Worm (Caenorhabditis elegans): ENCODE results near the gene rtfo-1.

rtfo-1 gene

DNA sequence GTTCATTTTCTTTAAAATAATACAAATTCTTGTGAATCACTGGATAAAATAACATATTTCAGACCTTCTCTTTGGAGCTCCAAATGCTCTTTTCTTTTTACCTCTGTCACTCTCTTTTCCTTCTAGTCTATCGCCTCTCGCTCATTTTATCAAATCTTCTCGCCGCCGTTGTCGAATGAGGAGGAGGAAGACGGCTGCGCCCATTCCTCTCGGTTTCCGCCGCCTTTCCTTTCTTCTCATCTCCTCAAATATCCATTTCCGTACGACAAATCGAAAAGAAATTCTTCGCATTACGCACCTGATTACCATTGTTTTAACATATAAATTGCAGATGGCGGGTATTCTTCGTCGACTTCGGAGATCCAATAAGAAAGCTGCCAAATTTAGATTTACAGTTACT is 32.1 kb downstream of the rtfo-1 start, which contains the start of gene ehbp-1:
Gene ehbp-1, plus strand, starts transcription at position 332 of the 400 bp plus-strand sequence.
- TF ChIP-seq lsy-2 (tag; optimal IDR thresholded peaks at IDR 0.05) (peak in 1 of 2 experiments; percentile 3), sma-9 (GFP tag; optimal IDR thresholded peaks at IDR 0.05) (peak; percentile 29), sma-9 (tag; optimal IDR thresholded peaks at IDR 0.05) (no peak), unc-55 (GFP tag; optimal IDR thresholded peaks at IDR 0.05) (peak; percentile 40), lin-39 (tag; optimal IDR thresholded peaks at IDR 0.05) (no peak), snpc-4 (tag; optimal IDR thresholded peaks at IDR 0.05) (no peak), C34F6.9 (tag; optimal IDR thresholded peaks at IDR 0.05) (peak; percentile 32), mab-5 (tag; optimal IDR thresholded peaks at IDR 0.05) (no peak)

DNA sequence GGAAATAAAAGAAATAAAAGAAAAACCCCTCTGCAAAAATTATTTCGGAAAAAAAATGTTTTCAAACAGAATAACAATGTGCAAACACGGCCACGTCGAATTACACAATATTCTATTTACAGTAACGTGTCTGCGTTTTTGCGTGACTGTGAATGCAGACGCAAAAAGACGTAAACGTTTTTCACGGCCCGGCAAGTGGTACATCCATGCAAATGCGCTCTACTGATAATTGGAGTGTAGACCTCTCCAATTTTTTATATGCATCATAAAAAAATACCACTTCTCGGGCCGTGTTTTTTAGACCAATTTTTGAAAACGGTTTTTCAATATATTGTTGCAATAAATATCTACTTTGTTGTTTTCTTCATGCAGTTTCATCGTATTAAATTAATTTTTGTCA is 33.0 kb downstream of the rtfo-1 start, which contains the start of gene nstp-10:
Gene nstp-10, minus strand, starts transcription at position 378 of the 400 bp plus-strand sequence.
- TF ChIP-seq mdl-1 (tag; optimal IDR thresholded peaks at IDR 0.05) (no peak), lin-11 (tag; optimal IDR thresholded peaks at IDR 0.05) (no peak), lin-13 (GFP tag; optimal IDR thresholded peaks at IDR 0.05) (peak; percentile 36), sem-4 (tag; optimal IDR thresholded peaks at IDR 0.05) (no peak), C34F6.9 (tag; optimal IDR thresholded peaks at IDR 0.05) (peak; percentile 37), mab-5 (tag; optimal IDR thresholded peaks at IDR 0.05) (no peak), gmeb-1 (tag; optimal IDR thresholded peaks at IDR 0.05) (peak; percentile 7), nhr-129 (tag; optimal IDR thresholded peaks at IDR 0.05) (peak; percentile 55), nhr-10 (tag; optimal IDR thresholded peaks at IDR 0.05) (no peak), crh-2 (tag; optimal IDR thresholded peaks at IDR 0.05) (peak; percentile 19), fos-1 (tag; optimal IDR thresholded peaks at IDR 0.05) (peak; percentile 12), lsy-2 (tag; optimal IDR thresholded peaks at IDR 0.05) (peak; percentile 3 to 78), unc-55 (GFP tag; optimal IDR thresholded peaks at IDR 0.05) (peak; percentile 69)

DNA sequence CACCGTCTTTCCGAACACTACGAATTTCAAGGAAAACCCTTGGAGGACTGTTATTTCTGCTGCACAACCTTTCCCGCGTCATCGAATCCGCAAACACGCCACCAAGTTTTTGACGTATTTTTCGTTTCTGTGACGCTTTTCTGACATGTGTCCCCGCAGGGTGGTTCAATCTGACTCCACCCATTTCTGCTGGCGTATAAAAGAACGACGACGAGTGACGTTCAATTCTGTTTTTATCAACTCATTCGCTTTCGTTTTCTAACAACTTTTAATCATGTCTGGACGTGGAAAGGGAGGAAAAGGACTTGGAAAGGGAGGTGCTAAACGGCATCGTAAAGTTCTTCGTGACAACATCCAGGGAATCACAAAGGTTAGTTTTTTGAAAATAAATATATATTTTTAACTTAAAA is 35.6 kb downstream of the rtfo-1 start, which contains the start of gene his-37:
Gene his-37, plus strand, starts transcription at position 246 of the 410 bp plus-strand sequence.
- peak; percentile 91 for TF ChIP-seq skn-1 (tag; optimal IDR thresholded peaks at IDR 0.05)
- peak; percentile 95 for TF ChIP-seq blmp-1 (tag; optimal IDR thresholded peaks at IDR 0.05; ENCODE audit: insufficient read depth)
- TF ChIP-seq ZK546.5 (tag; optimal IDR thresholded peaks at IDR 0.05) = peak; percentile 80
- TF ChIP-seq sma-9 (GFP tag; optimal IDR thresholded peaks at IDR 0.05) = peak; percentile 98
- TF ChIP-seq sma-9 (tag; optimal IDR thresholded peaks at IDR 0.05) = no peak
- no peak for TF ChIP-seq elt-3 (tag; optimal IDR thresholded peaks at IDR 0.05)
- peak; percentile 99 for TF ChIP-seq nhr-6 (tag; optimal IDR thresholded peaks at IDR 0.05)
- peak; percentile 98 for TF ChIP-seq lin-11 (tag; optimal IDR thresholded peaks at IDR 0.05)
- peak; percentile 98 for TF ChIP-seq lin-13 (GFP tag; optimal IDR thresholded peaks at IDR 0.05)
- TF ChIP-seq snpc-4 (tag; optimal IDR thresholded peaks at IDR 0.05) = peak; percentile 93
- TF ChIP-seq R02D3.7 (tag; optimal IDR thresholded peaks at IDR 0.05) = peak; percentile 72
- peak; percentile 100 for TF ChIP-seq crh-2 (tag; optimal IDR thresholded peaks at IDR 0.05)
- TF ChIP-seq dmd-4 (tag; optimal IDR thresholded peaks at IDR 0.05) = peak; percentile 66
- TF ChIP-seq aly-2 (tag; optimal IDR thresholded peaks at IDR 0.05) = no peak
- TF ChIP-seq unc-62 (GFP tag; optimal IDR thresholded peaks at IDR 0.05) = peak; percentile 92
- TF ChIP-seq sma-3 (GFP tag; optimal IDR thresholded peaks at IDR 0.05) = peak; percentile 100
- peak; percentile 98 for TF ChIP-seq ztf-4 (tag; optimal IDR thresholded peaks at IDR 0.05)
- peak; percentile 89 for TF ChIP-seq ama-1 (optimal IDR thresholded peaks at IDR 0.05)
- peak; percentile 95 for TF ChIP-seq gmeb-1 (tag; optimal IDR thresholded peaks at IDR 0.05)
- TF ChIP-seq lin-39 (tag; optimal IDR thresholded peaks at IDR 0.05) = peak; percentile 68
- peak; percentile 98 for TF ChIP-seq F13H6.1 (tag; optimal IDR thresholded peaks at IDR 0.05)
- peak; percentile 100 for TF ChIP-seq C34F6.9 (tag; optimal IDR thresholded peaks at IDR 0.05)
- no peak for TF ChIP-seq mbf-1 (tag; optimal IDR thresholded peaks at IDR 0.05)
- TF ChIP-seq fos-1 (tag; optimal IDR thresholded peaks at IDR 0.05) = peak; percentile 100
- no peak for TF ChIP-seq elt-1 (tag; optimal IDR thresholded peaks at IDR 0.05)
- peak; percentile 91 for TF ChIP-seq nhr-10 (tag; optimal IDR thresholded peaks at IDR 0.05)
- TF ChIP-seq nhr-129 (tag; optimal IDR thresholded peaks at IDR 0.05) = peak; percentile 99
- TF ChIP-seq lsy-2 (tag; optimal IDR thresholded peaks at IDR 0.05) = peak; percentile 94 to 97
- TF ChIP-seq nhr-77 (tag; optimal IDR thresholded peaks at IDR 0.05) = peak; percentile 92
- TF ChIP-seq nhr-237 (tag; optimal IDR thresholded peaks at IDR 0.05) = peak; percentile 90
- TF ChIP-seq ztf-11 (tag; optimal IDR thresholded peaks at IDR 0.05) = peak; percentile 38
- peak; percentile 94 for TF ChIP-seq mab-5 (tag; optimal IDR thresholded peaks at IDR 0.05)
- TF ChIP-seq unc-55 (GFP tag; optimal IDR thresholded peaks at IDR 0.05) = peak; percentile 98
- peak; percentile 67 for TF ChIP-seq nhr-11 (tag; optimal IDR thresholded peaks at IDR 0.05)
- TF ChIP-seq zag-1 (tag; optimal IDR thresholded peaks at IDR 0.05) = peak; percentile 98
- TF ChIP-seq egl-27 (tag; optimal IDR thresholded peaks at IDR 0.05) = peak; percentile 96
- peak; percentile 71 for TF ChIP-seq nhr-12 (tag; optimal IDR thresholded peaks at IDR 0.05)
- peak; percentile 99 for TF ChIP-seq nhr-21 (tag; optimal IDR thresholded peaks at IDR 0.05)
- peak; percentile 99 for TF ChIP-seq nhr-25 (tag; optimal IDR thresholded peaks at IDR 0.05)
- TF ChIP-seq sem-4 (tag; optimal IDR thresholded peaks at IDR 0.05) = peak; percentile 99
- TF ChIP-seq ceh-16 (tag; optimal IDR thresholded peaks at IDR 0.05) = peak; percentile 93
- TF ChIP-seq nhr-23 (tag; optimal IDR thresholded peaks at IDR 0.05) = no peak
- peak; percentile 88 for TF ChIP-seq ceh-82 (tag; optimal IDR thresholded peaks at IDR 0.05)
- TF ChIP-seq unc-39 (tag; optimal IDR thresholded peaks at IDR 0.05) = peak; percentile 41
- TF ChIP-seq ztf-1 (GFP tag; conservative IDR thresholded peaks at IDR 0.05) = no peak
- TF ChIP-seq mdl-1 (tag; optimal IDR thresholded peaks at IDR 0.05) = peak; percentile 90 to 92
- no peak for TF ChIP-seq alr-1 (tag; optimal IDR thresholded peaks at IDR 0.05)
